Worm (Caenorhabditis elegans): ENCODE results near the gene B0564.2.

The B0564.2 gene

DNA sequence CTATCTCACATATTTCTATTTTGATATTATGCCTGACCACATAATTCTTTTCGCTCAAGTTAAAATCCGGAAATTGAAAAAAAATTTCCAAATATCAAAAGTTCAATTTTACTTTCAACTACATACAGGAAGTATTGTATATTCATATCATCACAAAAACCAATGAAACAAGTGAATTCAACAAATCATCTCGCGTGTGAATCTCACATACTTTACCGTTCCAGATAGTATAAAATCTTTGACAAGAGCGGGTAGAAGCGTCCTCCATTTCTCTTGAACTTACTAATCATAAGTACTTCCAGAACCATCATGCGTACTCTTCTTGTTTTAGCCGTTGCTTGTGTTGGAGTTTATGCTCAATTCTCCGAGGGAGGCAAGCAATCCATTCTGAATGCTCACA, 36.0 kb upstream of the B0564.2 start, which contains the start of gene scl-8:
scl-8 (plus strand) TSS at position 301 of the 400 bp plus-strand sequence.
- TF ChIP-seq aha-1 (tag) (peak; percentile 36), nhr-76 (tag; optimal IDR thresholded peaks at IDR 0.05) (no peak)

DNA sequence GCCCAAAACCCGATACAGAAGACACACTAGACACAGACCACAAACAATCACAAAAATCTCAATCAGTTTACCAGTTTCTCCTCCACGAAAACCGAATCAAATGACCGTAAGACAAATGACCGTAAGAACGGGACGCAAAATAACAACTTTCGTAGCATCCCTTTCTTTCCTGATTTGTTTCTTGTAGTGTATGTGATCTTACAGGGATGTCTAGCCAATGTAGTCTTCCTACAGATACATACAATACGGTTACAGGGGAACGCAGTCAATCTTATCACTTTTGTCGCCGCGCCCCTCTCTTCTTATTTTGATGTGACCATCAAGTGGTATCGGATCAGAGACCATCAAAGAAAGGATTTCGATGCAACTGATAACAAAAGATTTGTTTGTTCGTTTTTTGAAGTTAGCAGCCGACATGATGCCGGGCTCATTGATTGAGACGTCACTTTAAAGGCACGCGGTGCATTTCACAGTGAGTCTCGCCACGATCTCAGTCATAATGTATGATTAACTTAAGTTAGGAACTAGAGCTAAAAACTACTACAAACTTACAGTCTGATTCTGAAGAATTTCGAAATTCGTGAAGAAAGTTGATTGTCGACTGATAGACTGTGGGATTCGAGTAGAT, 31.7 kb upstream of the B0564.2 start:
- TF ChIP-seq R02D3.7 (tag; optimal IDR thresholded peaks at IDR 0.05) (no peak), madf-5 (GFP tag; IDR thresholded peaks at IDR 0.05) (no peak), Y5F2A.4 (GFP tag; optimal IDR thresholded peaks at IDR 0.05) (no peak), nhr-41 (GFP tag; IDR thresholded peaks at IDR 0.05) (no peak), lin-38 (GFP tag; IDR thresholded peaks at IDR 0.05) (no peak), nhr-102 (tag; optimal IDR thresholded peaks at IDR 0.05) (no peak), mxl-3 (GFP tag; optimal IDR thresholded peaks at IDR 0.05) (peak; percentile 9), nhr-76 (tag; optimal IDR thresholded peaks at IDR 0.05) (no peak), daf-12 (tag; optimal IDR thresholded peaks at IDR 0.05) (no peak), T26A8.4 (GFP tag; IDR thresholded peaks at IDR 0.05) (no peak), lin-29 (GFP tag; IDR thresholded peaks at IDR 0.05) (no peak), ama-1 (optimal IDR thresholded peaks at IDR 0.05) (no peak), mdl-1 (tag; optimal IDR thresholded peaks at IDR 0.05) (peak in 1 of 2 experiments; percentile 47), hlh-30 (tag; optimal IDR thresholded peaks at IDR 0.05; ENCODE audit: insufficient read depth) (peak; percentile 25), ceh-20 (GFP tag; IDR thresholded peaks at IDR 0.05) (no peak), set-16 (GFP tag; IDR thresholded peaks at IDR 0.05) (no peak), egl-43 (GFP tag; IDR thresholded peaks at IDR 0.05) (no peak), ZK546.5 (tag; optimal IDR thresholded peaks at IDR 0.05) (no peak), zfp-2 (tag; optimal IDR thresholded peaks at IDR 0.05) (no peak), daf-8 (GFP tag; IDR thresholded peaks at IDR 0.05) (no peak), nhr-111 (GFP tag; optimal IDR thresholded peaks at IDR 0.05) (no peak), spr-3 (GFP tag; optimal IDR thresholded peaks at IDR 0.05) (no peak), arid-1 (GFP tag; conservative IDR thresholded peaks at IDR 0.05) (no peak), vab-7 (GFP tag; IDR thresholded peaks at IDR 0.05) (no peak), spr-1 (tag; optimal IDR thresholded peaks at IDR 0.05) (no peak), duxl-1 (tag; optimal IDR thresholded peaks at IDR 0.05; ENCODE audit: poor library complexity) (no peak), gei-8 (GFP tag; optimal IDR thresholded peaks at IDR 0.05) (no peak), unc-62 (GFP tag; optimal IDR thresholded peaks at IDR 0.05 in 1 of 2) (peak in 1 of 2 experiments; percentile 80), unc-62 (tag; optimal IDR thresholded peaks at IDR 0.05) (no peak), hlh-11 (tag; optimal IDR thresholded peaks at IDR 0.05) (peak; percentile 58), lim-7 (GFP tag; IDR thresholded peaks at IDR 0.05) (no peak), ceh-62 (tag; optimal IDR thresholded peaks at IDR 0.05) (no peak), hif-1 (tag; optimal IDR thresholded peaks at IDR 0.05) (no peak), ceh-28 (tag; optimal IDR thresholded peaks at IDR 0.05) (no peak), zag-1 (tag; optimal IDR thresholded peaks at IDR 0.05) (no peak), jun-1 (tag; optimal IDR thresholded peaks at IDR 0.05) (no peak), aha-1 (tag) (no peak), mes-2 (tag; optimal IDR thresholded peaks at IDR 0.05; ENCODE audit: poor library complexity, severe bottlenecking) (no peak), Y75B8A.6 (GFP tag; IDR thresholded peaks at IDR 0.05) (no peak), ces-1 (GFP tag; optimal IDR thresholded peaks at IDR 0.05) (no peak), lin-39 (tag; optimal IDR thresholded peaks at IDR 0.05) (no peak), dve-1 (tag; optimal IDR thresholded peaks at IDR 0.05; ENCODE audit: insufficient read depth) (no peak), nhr-42 (GFP tag; IDR thresholded peaks at IDR 0.05) (no peak), fkh-10 (GFP tag; optimal IDR thresholded peaks at IDR 0.05) (no peak), dmd-6 (GFP tag; IDR thresholded peaks at IDR 0.05) (0 out of 2 replicates have a peak, but pooled peaks have one; percentile 9), nhr-25 (tag; optimal IDR thresholded peaks at IDR 0.05; ENCODE audit: borderline replicate concordance, insufficient read depth) (no peak), cey-2 (tag; optimal IDR thresholded peaks at IDR 0.05; ENCODE audit: borderline replicate concordance, insufficient read depth) (no peak)
